Comparison of ENCODE assay signal across 2 fruit fly cellular contexts in genomic region chr3R:12803288-12803687, dm6.
TF ChIP-seq lines count a peak whose summit lies in the region.

No protein-coding gene starts in this region.

- peak; percentile 43 to 57 for TF ChIP-seq CTCF in S2 (optimal IDR thresholded peaks at IDR 0.05; lab: Kevin White, UChicago)
- peak; percentile 76 for TF ChIP-seq CTCF in whole organism, embryonic (GFP tag; optimal IDR thresholded peaks at IDR 0.05; lab: Kevin White, UChicago)

TF ChIP-seq in whole organism, embryonic, 481 proteins besides CTCF, POLR2A, EP300 and RAD21:
- peak; percentile 69 for TF ChIP-seq Ets65A (GFP tag; lab: Kevin White, UChicago)
- TF ChIP-seq eve (GFP tag; optimal IDR thresholded peaks at IDR 0.05; lab: Kevin White, UChicago) = no peak
